Worm (Caenorhabditis elegans) whole organism, early embryonic: ENCODE data around the gene F02D10.3.

Source experiments
- F13C5.2 ChIP-seq: sonication (generic microtip); optimal IDR thresholded peaks from 2 replicates; lab custom pipeline; 2017; ENCODE audit warnings: mild to moderate bottlenecking, missing genetic modification characterization, inconsistent platforms, missing compliant biosample characterization
- aly-1 ChIP-seq: sonication (generic microtip); optimal IDR thresholded peaks from 2 replicates; lab custom pipeline; 2016; ENCODE audit warnings: missing genetic modification characterization, missing compliant biosample characterization
- ama-1 ChIP-seq: fragments of 150-350 bp; optimal IDR thresholded peaks from 2 replicates; lab custom pipeline; 2014
- ceh-13 ChIP-seq: fragments of 200-800 bp; sonication (Bioruptor generic); optimal IDR thresholded peaks from 2 replicates; lab custom pipeline; 2018; ENCODE audit warnings: mild to moderate bottlenecking, missing genetic modification characterization, missing compliant biosample characterization
- ceh-36 ChIP-seq: sonication (generic microtip); optimal IDR thresholded peaks from 2 replicates; lab custom pipeline; 2016; ENCODE audit warnings: missing genetic modification characterization, inconsistent platforms, missing compliant biosample characterization
- ets-7 ChIP-seq: sonication (generic microtip); optimal IDR thresholded peaks from 2 replicates; lab custom pipeline; 2016; ENCODE audit warnings: missing genotype, missing genetic modification characterization, missing compliant biosample characterization
- flt-1 ChIP-seq: fragments of 200-800 bp; sonication (Bioruptor generic); IDR thresholded peaks from 2 replicates; pipeline ENCODE4 v1.3.6; 2022; ENCODE audit warnings: missing genetic modification characterization, missing compliant biosample characterization
- hmbx-1 ChIP-seq: sonication (generic microtip); optimal IDR thresholded peaks from 2 replicates; lab custom pipeline; 2016; ENCODE audit warnings: mild to moderate bottlenecking, missing genetic modification characterization, missing compliant biosample characterization
- hmg-4 ChIP-seq: fragments of 200-800 bp; sonication (Bioruptor generic); optimal IDR thresholded peaks from 2 replicates; lab custom pipeline; 2018; ENCODE audit warnings: mild to moderate bottlenecking, missing genetic modification characterization, missing compliant biosample characterization
- pes-1 ChIP-seq: fragments of 200-800 bp; sonication (Bioruptor generic); IDR thresholded peaks from 2 replicates; pipeline ENCODE4 v1.3.6; 2022; ENCODE audit warnings: missing genetic modification reagents, missing genetic modification characterization, missing compliant biosample characterization
- sea-1 ChIP-seq: fragments of 200-800 bp; sonication (Bioruptor generic); conservative IDR thresholded peaks from 2 replicates; pipeline ENCODE4 v1.3.6; 2022; ENCODE audit warnings: missing genetic modification characterization, missing compliant biosample characterization
- tra-4 ChIP-seq: sonication (generic microtip); optimal IDR thresholded peaks from 2 replicates; lab custom pipeline; 2017; ENCODE audit warnings: missing genetic modification characterization, missing compliant biosample characterization

- TF ChIP-seq flt-1 (GFP tag; lab: Robert Waterston, UW) (peak; percentile 32; the same call in 1 of the 2 replicates), ceh-13 (GFP tag; lab: Kevin White, UChicago) (no peak), F13C5.2 (tag; lab: Kevin White, UChicago) (peak; percentile 55), ama-1 (lab: Kevin White, UChicago) (no peak), hmg-4 (GFP tag; lab: Kevin White, UChicago) (peak; percentile 22), aly-1 (tag; lab: Kevin White, UChicago) (no peak), ceh-36 (no peak), hmbx-1 (tag; lab: Kevin White, UChicago) (no peak), tra-4 (tag; lab: Kevin White, UChicago) (no peak), pes-1 (GFP tag; lab: Robert Waterston, UW) (no peak; the same call in 1 of the 2 replicates), sea-1 (GFP tag; lab: Robert Waterston, UW) (0 out of 2 replicates have a peak, but pooled peaks have one; percentile 41), ets-7 (tag; lab: Kevin White, UChicago) (no peak)
Observed at ce11 chrX:13442446-13442845, 20.0 kb downstream of the F02D10.3 start.
